Fruit fly (Drosophila melanogaster) whole organism, larva: ENCODE results near the gene gudu.

Experiments
- noc ChIP-seq: fragments of 200-800 bp; sonication (Bioruptor generic); optimal IDR thresholded peaks from 3 replicates; lab custom pipeline; 2019; ENCODE audit warnings: missing biosample characterization, mild to moderate bottlenecking, missing genetic modification characterization, moderate library complexity

Gene gudu

dm6 chr2L:7387813-7388558, at the start of gene gudu, which contains the start of gene CG5149:
Gene gudu (plus strand): TSS chr2L:7388508.
Gene CG5149 (minus strand): TSS chr2L:7388253.
- no peak for TF ChIP-seq noc (tag; lab: Kevin White, UChicago)

DNA sequence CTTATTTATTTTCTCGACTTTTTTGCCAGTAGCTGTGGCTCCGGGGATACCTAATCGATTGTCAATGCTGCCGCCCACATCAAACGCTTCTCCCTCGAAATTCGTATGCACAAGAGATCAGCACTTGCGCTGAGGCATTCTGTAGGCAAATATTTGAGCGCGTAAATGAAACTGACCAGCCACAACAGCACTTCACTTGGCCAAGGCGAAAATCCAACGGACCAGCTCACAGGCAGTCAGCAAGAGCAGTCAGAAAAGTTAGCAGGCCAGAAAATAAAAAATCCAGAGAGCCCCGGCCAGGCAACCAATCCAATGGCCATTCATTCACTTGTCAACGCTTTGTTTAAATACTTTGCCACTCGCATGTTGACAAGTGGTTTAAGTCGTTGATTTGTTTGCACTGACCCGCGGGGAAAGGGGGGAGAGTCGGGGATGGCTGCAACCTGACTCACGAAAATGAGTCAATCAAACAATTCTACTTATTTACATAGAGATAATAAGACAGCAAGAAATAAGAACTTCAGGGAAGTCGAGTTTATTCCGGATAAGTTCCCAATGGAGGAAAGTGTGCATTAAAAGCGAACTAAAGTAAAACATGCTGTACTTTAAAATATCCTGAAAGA, 48.8 kb upstream of the gudu start:
- no peak for TF ChIP-seq noc (tag; lab: Kevin White, UChicago)

DNA sequence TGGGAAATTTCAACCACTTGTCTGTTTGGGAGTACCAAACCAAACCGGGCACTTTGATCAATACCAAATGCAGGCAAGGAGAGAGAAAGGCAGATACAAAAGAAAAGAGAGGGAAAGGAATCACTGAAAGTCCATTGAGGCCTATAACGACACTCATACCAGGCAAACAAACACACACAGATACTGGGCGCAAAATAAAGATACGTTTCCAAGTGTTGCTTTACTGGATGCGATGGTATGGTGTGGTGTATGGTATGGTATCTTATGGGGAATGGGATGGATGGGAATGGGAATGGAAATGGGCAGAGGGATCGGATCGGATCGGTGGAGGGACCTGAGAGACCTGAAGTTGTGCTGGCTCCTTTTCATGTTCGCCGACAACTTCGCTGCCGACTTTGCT, 48.2 kb upstream of the gudu start:
- TF ChIP-seq noc (tag; lab: Kevin White, UChicago): no peak

DNA sequence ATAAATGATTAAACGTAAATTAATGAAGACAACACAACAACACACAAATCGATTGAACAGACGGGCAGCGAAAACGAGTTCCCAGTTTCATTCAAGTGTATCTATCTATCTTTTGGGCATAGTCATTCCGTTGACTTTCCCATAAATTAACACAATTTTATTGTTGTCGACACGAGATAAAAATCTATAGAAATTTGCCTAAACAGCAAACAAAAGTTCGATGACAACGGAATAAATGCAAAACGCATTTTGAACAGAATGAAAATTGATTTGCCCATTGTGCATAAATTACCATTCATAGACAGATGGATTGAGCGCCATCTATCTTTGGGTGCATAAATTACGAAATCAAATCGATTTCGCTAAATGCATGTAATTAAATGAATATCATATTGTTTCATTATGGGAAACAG, 35.5 kb upstream of the gudu start:
- peak; percentile 41 for TF ChIP-seq noc (tag; lab: Kevin White, UChicago)

dm6 chr2L:7358008-7358582, 30.2 kb upstream of the gudu start:
- no peak for TF ChIP-seq noc (tag; lab: Kevin White, UChicago)

dm6 chr2L:7358788-7359187, 29.5 kb upstream of the gudu start:
- no peak for TF ChIP-seq noc (tag; lab: Kevin White, UChicago)

dm6 chr2L:7363079-7363478, 25.2 kb upstream of the gudu start, which contains the start of gene Wnt10:
Gene Wnt10 (plus strand): TSS chr2L:7363379.
- TF ChIP-seq noc (tag; lab: Kevin White, UChicago): no peak

DNA sequence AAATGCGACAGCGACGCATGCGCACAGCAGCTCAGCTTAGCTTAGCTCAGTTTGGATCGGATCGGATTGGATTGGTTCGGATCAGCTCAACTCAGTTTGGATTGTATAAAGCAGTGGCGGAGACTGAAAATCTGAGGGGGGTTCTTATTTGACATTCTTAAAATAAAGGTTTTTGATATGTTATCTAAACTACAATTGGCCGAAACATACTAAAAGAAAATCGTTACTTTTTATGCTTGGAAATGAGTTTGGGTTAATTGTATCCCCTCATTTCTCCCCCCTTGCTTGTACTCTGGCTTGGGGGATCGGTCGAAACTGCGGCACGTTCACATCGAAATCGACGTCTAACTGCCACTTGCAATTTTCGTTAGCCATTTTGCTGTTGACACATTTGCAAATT, 12.2 kb upstream of the gudu start:
- no peak for TF ChIP-seq noc (tag; lab: Kevin White, UChicago)

- TF ChIP-seq noc (tag; lab: Kevin White, UChicago): no peak
Observed at dm6 chr2L:7377402-7377801, 10.9 kb upstream of the gudu start, which contains the start of gene ninaC. Gene ninaC (plus strand): TSS chr2L:7377702.

- TF ChIP-seq noc (tag; lab: Kevin White, UChicago): no peak
Observed at dm6 chr2L:7386555-7387420, 1.5 kb upstream of the gudu start.

DNA sequence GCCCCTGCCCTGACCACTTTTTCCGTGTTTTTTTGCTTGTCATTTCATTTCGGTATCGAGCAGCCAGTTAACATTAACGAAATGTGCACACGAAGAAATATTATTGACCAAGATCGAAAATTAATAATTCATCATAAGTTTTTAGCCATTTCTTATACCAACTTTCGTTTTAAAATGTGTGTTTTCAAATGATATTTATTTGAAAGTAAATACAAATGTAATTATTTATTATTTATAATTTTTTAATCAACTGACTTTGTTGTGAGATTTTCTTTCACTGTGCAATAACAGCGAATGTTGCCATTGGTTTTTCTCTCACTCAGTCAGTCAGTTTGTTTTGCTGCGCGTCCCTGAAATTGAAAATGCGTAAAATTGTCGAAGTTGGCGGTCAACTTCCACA, 7.5 kb downstream of the gudu start:
- no peak for TF ChIP-seq noc (tag; lab: Kevin White, UChicago)

DNA sequence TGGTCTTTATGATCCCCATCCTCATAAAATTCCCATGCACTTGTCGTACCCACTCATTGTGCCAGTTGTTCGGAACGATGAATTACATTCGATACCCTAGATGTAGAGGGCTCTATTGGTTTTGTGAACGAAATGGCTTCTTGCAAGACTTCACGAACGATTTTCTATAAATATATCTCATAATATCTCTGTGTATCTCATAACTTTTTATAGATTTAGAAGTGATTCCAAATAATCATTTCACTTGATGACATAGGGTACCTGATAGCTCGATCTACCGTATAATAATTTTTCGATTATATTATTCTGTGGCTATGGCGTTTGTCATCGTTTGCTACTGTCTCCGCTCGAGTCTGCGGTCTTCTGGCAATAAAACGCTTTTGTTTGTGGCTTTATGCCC, 8.7 kb downstream of the gudu start:
- TF ChIP-seq noc (tag; lab: Kevin White, UChicago): peak; percentile 44

DNA sequence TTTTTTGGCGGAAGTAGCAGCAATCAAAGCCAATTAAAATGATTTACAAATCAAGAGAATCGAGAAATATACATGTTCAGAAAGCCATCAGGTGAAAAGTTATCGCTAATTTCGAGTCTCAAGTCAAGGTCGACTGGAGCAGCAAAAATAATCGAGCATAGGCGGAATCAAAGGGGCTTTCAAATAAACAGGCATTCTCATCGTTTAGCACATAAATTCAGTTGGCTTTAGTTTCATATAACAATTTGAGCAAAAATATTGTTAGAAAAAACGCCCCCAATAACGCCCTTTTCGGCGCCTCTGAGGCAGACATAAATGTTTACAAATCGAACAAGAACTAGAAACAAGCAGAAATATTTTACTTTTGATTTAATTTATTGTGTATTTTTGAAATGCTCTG, 9.4 kb downstream of the gudu start:
- no peak for TF ChIP-seq noc (tag; lab: Kevin White, UChicago)

dm6 chr2L:7398528-7398927, 10.2 kb downstream of the gudu start, which contains the start of gene CG5160:
Gene CG5160 (minus strand): TSS chr2L:7398750.
- TF ChIP-seq noc (tag; lab: Kevin White, UChicago): no peak

DNA sequence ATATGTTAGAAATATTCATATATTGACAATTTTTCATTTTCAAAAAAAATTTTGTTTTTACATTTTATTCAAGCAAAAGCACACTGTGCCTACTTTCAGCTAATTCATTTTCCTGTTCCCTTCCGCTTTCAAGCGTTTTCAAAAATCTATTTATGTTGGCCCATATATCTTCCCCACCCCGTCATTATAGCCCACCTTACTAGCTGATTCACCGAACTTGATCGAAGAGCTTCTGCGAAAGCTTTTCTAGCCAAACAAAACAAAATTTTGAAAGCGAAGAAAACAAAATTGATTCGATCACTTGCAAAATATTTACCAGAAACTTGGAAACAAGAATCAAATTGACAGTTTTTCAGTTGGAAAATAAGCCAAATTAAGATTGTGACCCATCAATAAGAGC, 12.7 kb downstream of the gudu start, which contains the start of gene CG5171:
CG5171 (plus strand) TSS at position 311 of the 400 bp plus-strand sequence.
- TF ChIP-seq noc (tag; lab: Kevin White, UChicago): no peak
